Fruit fly (Drosophila melanogaster) whole organism, embryonic: ENCODE data around the gene RabX6.

Source experiments
- Abd-B ChIP-seq: fragments of 200-800 bp; sonication (Bioruptor generic); optimal IDR thresholded peaks from 2 replicates; lab custom pipeline; 2018; ENCODE audit warnings: missing biosample characterization, mild to moderate bottlenecking, missing genetic modification characterization, moderate library complexity
- Awh ChIP-seq: fragments of 200-800 bp; sonication (Bioruptor generic); IDR thresholded peaks from 2 replicates; pipeline ENCODE4, ENCODE4 v1.3.6; 2022; ENCODE audit warnings: missing biosample characterization, missing genetic modification characterization
- CG10209 ChIP-seq: fragments of 200-800 bp; sonication (Bioruptor generic); optimal IDR thresholded peaks from 3 replicates; lab custom pipeline; 2017; ENCODE audit warnings: missing biosample characterization, mild to moderate bottlenecking, missing genetic modification characterization, missing genetic modification reagents
- CG10321 ChIP-seq: fragments of 200-800 bp; sonication (Bioruptor generic); IDR thresholded peaks from 2 replicates; pipeline ENCODE4 v1.3.6; 2022; ENCODE audit warnings: missing biosample characterization, missing genetic modification characterization
- CG12219 ChIP-seq: fragments of 200-800 bp; sonication (Bioruptor generic); optimal IDR thresholded peaks from 3 replicates; lab custom pipeline; 2018; ENCODE audit warnings: missing biosample characterization, mild to moderate bottlenecking, missing genetic modification characterization
- CG15514 ChIP-seq: fragments of 200-800 bp; sonication (Bioruptor generic); optimal IDR thresholded peaks from 3 replicates; lab custom pipeline; 2017; ENCODE audit warnings: missing biosample characterization, missing genetic modification characterization, mild to moderate bottlenecking, moderate library complexity, missing genetic modification reagents
- CG17359 ChIP-seq: fragments of 200-800 bp; sonication (Bioruptor generic); optimal IDR thresholded peaks from 3 replicates; lab custom pipeline; 2018; ENCODE audit warnings: missing biosample characterization, mild to moderate bottlenecking, missing genetic modification characterization, moderate library complexity
- CG18011 ChIP-seq: fragments of 200-800 bp; sonication (Bioruptor generic); optimal IDR thresholded peaks from 2 replicates; lab custom pipeline; 2017; ENCODE audit warnings: missing biosample characterization, missing genetic modification characterization, mild to moderate bottlenecking, moderate library complexity, missing genotype
- CG3065 ChIP-seq: fragments of 200-800 bp; sonication (Bioruptor generic); optimal IDR thresholded peaks from 2 replicates; lab custom pipeline; 2016; ENCODE audit warnings: missing biosample characterization, missing genetic modification characterization
- CG31388 ChIP-seq: fragments of 200-800 bp; sonication (Bioruptor generic); optimal IDR thresholded peaks from 2 replicates; lab custom pipeline; 2016; ENCODE audit warnings: missing biosample characterization, missing genetic modification characterization
- CG3163 ChIP-seq: fragments of 200-800 bp; sonication (Bioruptor generic); optimal IDR thresholded peaks from 3 replicates; lab custom pipeline; 2016; ENCODE audit warnings: missing biosample characterization, missing genetic modification characterization
- CG32772 ChIP-seq: fragments of 200-800 bp; sonication (Bioruptor generic); IDR thresholded peaks from 2 replicates; pipeline ENCODE4 v1.3.6; 2022; ENCODE audit warnings: missing biosample characterization, missing genetic modification characterization
- CG42726 ChIP-seq: fragments of 200-800 bp; sonication (Bioruptor generic); IDR thresholded peaks from 2 replicates; pipeline ENCODE4 v1.3.6; 2022; ENCODE audit warnings: missing biosample characterization, missing genetic modification characterization; ENCODE audit not compliant: partially characterized antibody
- CG6683 ChIP-seq: fragments of 200-800 bp; sonication (Bioruptor generic); optimal IDR thresholded peaks from 2 replicates; lab custom pipeline; 2017; ENCODE audit warnings: missing biosample characterization, mild to moderate bottlenecking, missing genetic modification characterization, missing genetic modification reagents
- CG7271 ChIP-seq: fragments of 200-800 bp; sonication (Bioruptor generic); optimal IDR thresholded peaks from 2 replicates; lab custom pipeline; 2018; ENCODE audit warnings: missing biosample characterization, mild to moderate bottlenecking, missing genetic modification characterization, moderate library complexity
- CG7556 ChIP-seq: fragments of 200-800 bp; sonication (Bioruptor generic); optimal IDR thresholded peaks from 2 replicates; lab custom pipeline; 2017; ENCODE audit warnings: missing biosample characterization, mild to moderate bottlenecking, missing genetic modification characterization
- CG8924 ChIP-seq: fragments of 200-800 bp; optimal IDR thresholded peaks from 3 replicates; lab custom pipeline; 2019; ENCODE audit warnings: missing biosample characterization, mild to moderate bottlenecking, missing genetic modification characterization, moderate library complexity
- CG9797 ChIP-seq: fragments of 200-800 bp; sonication (Bioruptor generic); optimal IDR thresholded peaks from 3 replicates; lab custom pipeline; 2018; ENCODE audit warnings: missing biosample characterization, mild to moderate bottlenecking, missing genetic modification characterization
- CG9932 ChIP-seq: fragments of 200-800 bp; sonication (Bioruptor generic); IDR thresholded peaks from 2 replicates; pipeline ENCODE4 v1.3.6; 2022; ENCODE audit warnings: missing biosample characterization, missing genetic modification characterization
- Chrac-16 ChIP-seq: fragments of 200-800 bp; sonication (Bioruptor generic); optimal IDR thresholded peaks from 3 replicates; lab custom pipeline; 2016; ENCODE audit warnings: missing biosample characterization, missing genetic modification characterization
- D19A ChIP-seq: fragments of 200-800 bp; optimal IDR thresholded peaks from 3 replicates; lab custom pipeline; 2019; ENCODE audit warnings: missing biosample characterization, mild to moderate bottlenecking, missing genetic modification characterization, moderate library complexity
- D19B ChIP-seq: fragments of 200-800 bp; sonication (Bioruptor generic); optimal IDR thresholded peaks from 2 replicates; lab custom pipeline; 2017; ENCODE audit warnings: missing biosample characterization, mild to moderate bottlenecking, missing genetic modification characterization
- Dbx ChIP-seq: fragments of 200-800 bp; sonication (Bioruptor generic); IDR thresholded peaks from 3 replicates; pipeline ENCODE4 v1.3.6; 2022; ENCODE audit warnings: missing biosample characterization, missing genetic modification characterization
- Dfd ChIP-seq, 2 experiments: fragments of >200 bp; optimal IDR thresholded peaks; 2 replicates each; lab custom pipeline; 2017; ENCODE audit warnings: missing biosample characterization in 2 of 2, missing genetic modification characterization in 2 of 2
- Doc2 ChIP-seq: fragments of 200-800 bp; sonication (Bioruptor generic); IDR thresholded peaks from 2 replicates; pipeline ENCODE4 v1.3.6; 2022; ENCODE audit warnings: missing biosample characterization, missing genetic modification characterization
- Dref ChIP-seq: fragments of 200-800 bp; sonication (Bioruptor generic); IDR thresholded peaks from 2 replicates; pipeline ENCODE4 v1.3.6; 2022; ENCODE audit warnings: missing biosample characterization, missing genetic modification characterization
- HHEX ChIP-seq: fragments of 200-800 bp; sonication (Bioruptor generic); optimal IDR thresholded peaks from 3 replicates; lab custom pipeline; 2017; ENCODE audit warnings: missing biosample characterization, mild to moderate bottlenecking, missing genetic modification characterization, missing genetic modification reagents
- Mes4 ChIP-seq: fragments of 200-800 bp; sonication (Bioruptor generic); optimal IDR thresholded peaks from 2 replicates; lab custom pipeline; 2016; ENCODE audit warnings: missing biosample characterization, missing genetic modification characterization
- PHDP ChIP-seq: fragments of 200-800 bp; sonication (Bioruptor generic); optimal IDR thresholded peaks from 3 replicates; lab custom pipeline; 2018; ENCODE audit warnings: missing biosample characterization, mild to moderate bottlenecking, missing genetic modification characterization, moderate library complexity
- Sox102F ChIP-seq: fragments of 200-800 bp; sonication (Bioruptor generic); optimal IDR thresholded peaks from 2 replicates; lab custom pipeline; 2018; ENCODE audit warnings: missing biosample characterization, mild to moderate bottlenecking, missing genetic modification characterization, moderate library complexity
- Spps ChIP-seq: fragments of 200-800 bp; sonication (Bioruptor generic); optimal IDR thresholded peaks from 2 replicates; lab custom pipeline; 2018; ENCODE audit warnings: missing biosample characterization, mild to moderate bottlenecking, missing genetic modification characterization
- Sry-β ChIP-seq: fragments of 200-800 bp; sonication (Bioruptor generic); optimal IDR thresholded peaks from 2 replicates; lab custom pipeline; 2018; ENCODE audit warnings: missing biosample characterization, mild to moderate bottlenecking, missing genetic modification characterization, moderate library complexity
- Stat92E ChIP-seq, 3 experiments: fragments of >200 bp in 2 of 3; fragments of 200-800 bp in 1 of 3; sonication (Bioruptor generic) in 1 of 3; optimal IDR thresholded peaks; 2 replicates each; lab custom pipeline; 2017 to 2019; ENCODE audit warnings: missing biosample characterization in 3 of 3, missing genetic modification characterization in 3 of 3, mild to moderate bottlenecking in 1 of 3, moderate library complexity in 1 of 3
- Taf1 ChIP-seq: fragments of 200-800 bp; sonication (Bioruptor generic); IDR thresholded peaks from 2 replicates; pipeline ENCODE4 v1.3.6; 2022; ENCODE audit warnings: missing biosample characterization, missing genetic modification characterization
- al ChIP-seq: fragments of 200-800 bp; sonication (Bioruptor generic); IDR thresholded peaks from 2 replicates; pipeline ENCODE4 v1.3.6; 2022; ENCODE audit warnings: missing biosample characterization, missing genetic modification characterization
- corto ChIP-seq: fragments of 200-800 bp; sonication (Bioruptor generic); optimal IDR thresholded peaks from 2 replicates; lab custom pipeline; 2016; ENCODE audit warnings: missing biosample characterization, mild to moderate bottlenecking, missing genetic modification characterization, moderate library complexity
- dysf ChIP-seq: fragments of 200-800 bp; sonication (Bioruptor generic); IDR thresholded peaks from 3 replicates; pipeline ENCODE4 v1.3.6; 2022; ENCODE audit warnings: missing biosample characterization, missing genetic modification characterization
- ind ChIP-seq: fragments of 200-800 bp; sonication (Bioruptor generic); optimal IDR thresholded peaks from 3 replicates; lab custom pipeline; 2016; ENCODE audit warnings: missing biosample characterization, missing genetic modification characterization
- knrl ChIP-seq: fragments of 200-800 bp; sonication (Bioruptor generic); IDR thresholded peaks from 3 replicates; pipeline ENCODE4 v1.3.6; 2022; ENCODE audit warnings: missing biosample characterization, missing genetic modification characterization; ENCODE audit not compliant: partially characterized antibody
- nerfin-1 ChIP-seq: fragments of 200-800 bp; sonication (Bioruptor generic); optimal IDR thresholded peaks from 3 replicates; lab custom pipeline; 2019; ENCODE audit warnings: missing biosample characterization, mild to moderate bottlenecking, missing genetic modification characterization, moderate library complexity
- otp ChIP-seq: fragments of 200-800 bp; sonication (Bioruptor generic); IDR thresholded peaks from 3 replicates; pipeline ENCODE4, ENCODE4 v1.3.6; 2022; ENCODE audit warnings: missing biosample characterization, missing genetic modification characterization
- pfk ChIP-seq: fragments of 200-800 bp; sonication (Bioruptor generic); optimal IDR thresholded peaks from 2 replicates; lab custom pipeline; 2018; ENCODE audit warnings: missing biosample characterization, mild to moderate bottlenecking, missing genetic modification characterization, moderate library complexity
- prd ChIP-seq, 3 experiments: fragments of >200 bp in 2 of 3; fragments of 200-800 bp in 1 of 3; sonication (Bioruptor generic) in 1 of 3; optimal IDR thresholded peaks in 2 of 3; IDR thresholded peaks in 1 of 3; 2 replicates in 2 of 3; 3 replicates in 1 of 3; pipeline versions ENCODE4 v1.3.6 to Lab custom; 2017 to 2022; ENCODE audit warnings: missing biosample characterization in 1 of 3, missing genetic modification characterization in 1 of 3
- tap ChIP-seq: fragments of 200-800 bp; optimal IDR thresholded peaks from 3 replicates; lab custom pipeline; 2019; ENCODE audit warnings: missing biosample characterization, mild to moderate bottlenecking, missing genetic modification characterization, moderate library complexity
- toy ChIP-seq: fragments of 200-800 bp; sonication (Bioruptor generic); IDR thresholded peaks from 2 replicates; pipeline ENCODE4 v1.3.6; 2022; ENCODE audit warnings: missing biosample characterization, missing genetic modification characterization
- twi ChIP-seq: fragments of 200-800 bp; optimal IDR thresholded peaks from 2 replicates; lab custom pipeline; 2019; ENCODE audit warnings: missing biosample characterization, mild to moderate bottlenecking, missing genetic modification characterization, moderate library complexity
- unc-4 ChIP-seq: fragments of 200-800 bp; sonication (Bioruptor generic); IDR thresholded peaks from 2 replicates; pipeline ENCODE4 v1.3.6; 2022; ENCODE audit warnings: missing biosample characterization, missing genetic modification characterization; ENCODE audit not compliant: partially characterized antibody

The RabX6 gene

dm6 chr3L:724518-725341 is 34.4 kb downstream of the RabX6 start (continued):
- TF ChIP-seq CG7556 (peak; percentile 96), Dref (GFP tag; lab: Robert Waterston, UW) (no peak), CG17359 (tag; lab: Kevin White, UChicago) (peak; percentile 92), D19B (GFP tag; lab: Kevin White, UChicago) (peak; percentile 36), CG9932 (peak; percentile 39; the same call in 1 of the 2 replicates), CG3065 (GFP tag; lab: Kevin White, UChicago) (peak; percentile 86), CG6683 (GFP tag; lab: Kevin White, UChicago) (peak; percentile 62), ind (GFP tag; lab: Kevin White, UChicago) (peak; percentile 78), Dbx (GFP tag; lab: Robert Waterston, UW) (peak; percentile 43; the same call in 1 of the 3 replicates), CG12219 (GFP tag; lab: Kevin White, UChicago) (peak; percentile 88), unc-4 (no peak), Chrac-16 (peak; percentile 93), Stat92E (GFP tag; optimal IDR thresholded peaks at IDR 0.05; lab: Kevin White, UChicago) (peak in 1 of 3 experiments; percentile 74), HHEX (peak; percentile 86), Abd-B (GFP tag; lab: Kevin White, UChicago) (peak; percentile 82), Spps (tag; lab: Kevin White, UChicago) (peak; percentile 97), Sox102F (GFP tag; lab: Kevin White, UChicago) (peak; percentile 91), CG42726 (GFP tag; lab: Robert Waterston, UW) (no peak), D19A (tag; lab: Kevin White, UChicago) (peak; percentile 93), PHDP (tag; lab: Kevin White, UChicago) (peak; percentile 90), Sry-β (peak; percentile 73), twi (tag; lab: Kevin White, UChicago) (peak; percentile 92), CG32772 (GFP tag; lab: Robert Waterston, UW) (peak; percentile 95), Dfd (GFP tag; optimal IDR thresholded peaks at IDR 0.05; lab: Kevin White, UChicago) (no peak), tap (tag; lab: Kevin White, UChicago) (peak; percentile 85), knrl (peak; percentile 32; the same call in 2 of the 3 replicates), prd (optimal IDR thresholded peaks at IDR 0.05; lab: Kevin White, UChicago) (no peak), prd (GFP tag; IDR thresholded peaks at IDR 0.05; lab: Robert Waterston, UW) (peak; percentile 98), otp (GFP tag; lab: Robert Waterston, UW) (peak; percentile 98), pfk (GFP tag; lab: Kevin White, UChicago) (peak; percentile 18), dysf (peak; percentile 87), CG10321 (peak; percentile 66; the same call in 1 of the 2 replicates), CG31388 (GFP tag; lab: Kevin White, UChicago) (peak; percentile 86), nerfin-1 (tag; lab: Kevin White, UChicago) (peak; percentile 88), CG10209 (GFP tag; lab: Kevin White, UChicago) (peak; percentile 93), CG18011 (GFP tag; lab: Kevin White, UChicago) (peak; percentile 46), CG9797 (peak; percentile 56), Awh (GFP tag; lab: Robert Waterston, UW) (peak; percentile 97), Doc2 (peak; percentile 52; the same call in 1 of the 2 replicates), corto (GFP tag; lab: Kevin White, UChicago) (peak; percentile 74), toy (GFP tag; lab: Robert Waterston, UW) (peak; percentile 70), CG15514 (GFP tag; lab: Kevin White, UChicago) (peak; percentile 12), CG8924 (peak; percentile 95), Taf1 (GFP tag; lab: Robert Waterston, UW) (no peak; the same call in 1 of the 2 replicates), CG7271 (tag; lab: Kevin White, UChicago) (peak; percentile 86), CG3163 (GFP tag; lab: Kevin White, UChicago) (peak; percentile 74), al (GFP tag; lab: Robert Waterston, UW) (peak; percentile 40; the same call in 1 of the 2 replicates), Mes4 (GFP tag; lab: Kevin White, UChicago) (peak; percentile 97)
